Worm (Caenorhabditis elegans) whole organism, young adult: ENCODE data around the gene srd-43.

Experiments used
- die-1 ChIP-seq: sonication (generic microtip); optimal IDR thresholded peaks from 2 replicates; lab custom pipeline; 2016; ENCODE audit warnings: missing genotype, mild to moderate bottlenecking, missing genetic modification characterization, missing compliant biosample characterization
- nhr-120 ChIP-seq: fragments of 200-800 bp; sonication (Bioruptor generic); IDR thresholded peaks from 2 replicates; pipeline ENCODE4 v1.3.6; 2022; ENCODE audit warnings: missing genetic modification characterization, missing compliant biosample characterization

DNA sequence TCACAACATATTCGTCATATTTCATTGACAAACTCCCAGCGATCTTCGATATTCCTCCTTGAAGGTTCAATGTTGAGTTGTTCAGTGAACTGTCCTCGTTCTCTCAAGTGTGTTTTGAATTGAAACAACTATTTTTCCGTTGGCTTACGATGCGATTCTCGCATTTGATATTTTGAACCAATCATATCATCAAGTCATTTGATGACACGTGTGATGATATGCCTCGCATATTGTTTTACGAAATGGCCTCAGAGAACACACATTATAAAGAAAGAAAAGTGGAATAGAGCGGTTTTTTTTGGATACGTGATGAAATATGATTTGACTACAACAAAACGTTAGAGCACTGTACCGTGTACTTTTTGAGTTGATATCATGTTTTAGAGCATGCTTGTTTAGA is 42.8 kb upstream of the srd-43 start:
- no peak for TF ChIP-seq nhr-120
- no peak for TF ChIP-seq die-1 (tag; lab: Kevin White, UChicago)
